Fruit fly (Drosophila melanogaster): ENCODE measurements around the gene CAH2.

CAH2 gene

DNA sequence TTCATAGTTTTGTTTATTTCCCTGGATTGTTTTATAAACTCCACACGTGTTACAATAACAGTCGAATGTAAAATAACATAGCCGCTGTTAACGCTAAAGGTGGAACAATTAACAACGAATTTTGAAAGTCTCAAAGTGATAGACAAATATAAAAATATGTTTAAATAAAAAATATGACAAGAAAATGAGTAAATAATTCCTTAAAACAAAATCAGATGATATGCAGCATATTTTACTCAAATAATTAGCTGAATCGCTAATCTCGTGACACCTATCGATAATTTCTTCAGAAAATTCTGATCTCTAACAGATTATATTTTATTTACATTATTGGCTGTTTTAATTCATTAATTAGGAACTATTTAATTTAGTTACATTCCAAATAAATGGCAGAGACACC, 40.8 kb upstream of the CAH2 start, which contains the start of the genes CG5645 and Atg12 (continued):
- TF ChIP-seq TFAM (GFP tag; optimal IDR thresholded peaks at IDR 0.05) (no peak), CG11695 (GFP tag; IDR thresholded peaks at IDR 0.05) (peak; percentile 41; the same call in 1 of the 3 replicates), danr (GFP tag; IDR thresholded peaks at IDR 0.05) (no peak), HLH54F (GFP tag; optimal IDR thresholded peaks at IDR 0.05) (no peak), CG12769 (tag; optimal IDR thresholded peaks at IDR 0.05) (no peak), CG17359 (tag; optimal IDR thresholded peaks at IDR 0.05) (peak; percentile 66), CG4360 (GFP tag; IDR thresholded peaks at IDR 0.05) (no peak), CG15601 (tag; optimal IDR thresholded peaks at IDR 0.05) (peak; percentile 16), CG10274 (GFP tag; optimal IDR thresholded peaks at IDR 0.05) (no peak), bowl (GFP tag; IDR thresholded peaks at IDR 0.05) (no peak), CG31441 (GFP tag; IDR thresholded peaks at IDR 0.05) (peak; percentile 66), Ada2b (GFP tag; IDR thresholded peaks at IDR 0.05) (peak; percentile 59; the same call in 1 of the 2 replicates), Xrp1 (GFP tag; IDR thresholded peaks at IDR 0.05) (peak; percentile 69), gsb (GFP tag; IDR thresholded peaks at IDR 0.05) (no peak), tx (GFP tag; optimal IDR thresholded peaks at IDR 0.05) (no peak), Dref (GFP tag; IDR thresholded peaks at IDR 0.05) (peak; percentile 61), cwo (GFP tag; optimal IDR thresholded peaks at IDR 0.05) (peak; percentile 66), CG15514 (GFP tag; optimal IDR thresholded peaks at IDR 0.05) (peak; percentile 73), Max (GFP tag; optimal IDR thresholded peaks at IDR 0.05) (peak; percentile 74), CG17912 (GFP tag; optimal IDR thresholded peaks at IDR 0.05) (no peak), hkb (optimal IDR thresholded peaks at IDR 0.05) (no peak), hkb (GFP tag; IDR thresholded peaks at IDR 0.05) (peak; percentile 61; the same call in 1 of the 2 replicates), CG31224 (GFP tag; IDR thresholded peaks at IDR 0.05) (no peak), CG1024 (GFP tag; IDR thresholded peaks at IDR 0.05) (peak; percentile 35; the same call in 1 of the 2 replicates), sob (GFP tag; IDR thresholded peaks at IDR 0.05) (peak; percentile 76), lilli (GFP tag; optimal IDR thresholded peaks at IDR 0.05) (peak; percentile 43), CG14441 (GFP tag; IDR thresholded peaks at IDR 0.05) (peak; percentile 51; the same call in 1 of the 2 replicates), CG15696 (tag; optimal IDR thresholded peaks at IDR 0.05) (peak; percentile 62), CG7271 (tag; optimal IDR thresholded peaks at IDR 0.05) (no peak), Sox100B (GFP tag; optimal IDR thresholded peaks at IDR 0.05) (peak; percentile 69), salm (tag; optimal IDR thresholded peaks at IDR 0.05) (no peak), Sox102F (GFP tag; optimal IDR thresholded peaks at IDR 0.05) (peak; percentile 63), bbx (GFP tag; IDR thresholded peaks at IDR 0.05; ENCODE audit: partially characterized antibody) (peak; percentile 71), NFAT (GFP tag; IDR thresholded peaks at IDR 0.05) (no peak), CG2120 (GFP tag; optimal IDR thresholded peaks at IDR 0.05) (peak; percentile 65), Hr39 (optimal IDR thresholded peaks at IDR 0.05) (no peak), CG7839 (tag; optimal IDR thresholded peaks at IDR 0.05) (peak; percentile 54), Hr3 (GFP tag; optimal IDR thresholded peaks at IDR 0.05) (peak; percentile 8), Mes4 (GFP tag; optimal IDR thresholded peaks at IDR 0.05) (no peak), slbo (GFP tag; IDR thresholded peaks at IDR 0.05) (peak; percentile 78), ATbp (GFP tag; optimal IDR thresholded peaks at IDR 0.05) (peak; percentile 49), Dp (GFP tag; optimal IDR thresholded peaks at IDR 0.05) (peak; percentile 2), mld (GFP tag; IDR thresholded peaks at IDR 0.05; ENCODE audit: partially characterized antibody) (no peak), Pdp1 (GFP tag; optimal IDR thresholded peaks at IDR 0.05) (peak in 1 of 2 experiments; percentile 28), CG12236 (GFP tag; optimal IDR thresholded peaks at IDR 0.05) (no peak), CG12744 (GFP tag; optimal IDR thresholded peaks at IDR 0.05) (no peak), Chrac-16 (GFP tag; optimal IDR thresholded peaks at IDR 0.05) (peak; percentile 45), cas (GFP tag; IDR thresholded peaks at IDR 0.05) (peak; percentile 29; the same call in 1 of the 2 replicates), Rx (GFP tag; IDR thresholded peaks at IDR 0.05) (no peak), br (optimal IDR thresholded peaks at IDR 0.05) (no peak), zen (tag; optimal IDR thresholded peaks at IDR 0.05) (peak; percentile 26), dati (GFP tag; IDR thresholded peaks at IDR 0.05) (no peak)
